Fruit fly (Drosophila melanogaster) whole organism: Measurements from ENCODE around the gene CG13000.

ENCODE experiments used
- Dll ChIP-seq: fragments of >200 bp; optimal IDR thresholded peaks from 2 replicates; lab custom pipeline; 2017
- EcR ChIP-seq, 2 experiments: fragments of >200 bp; optimal IDR thresholded peaks; 2 replicates each; lab custom pipeline; 2017; ENCODE audit warnings: missing biosample characterization in 2 of 2, missing genetic modification characterization in 2 of 2, missing genetic modification reagents in 2 of 2
- pan ChIP-seq: fragments of >200 bp; optimal IDR thresholded peaks from 2 replicates; lab custom pipeline; 2017
- psq ChIP-seq: fragments of >200 bp; optimal IDR thresholded peaks from 2 replicates; lab custom pipeline; 2017
- usp ChIP-seq: fragments of >200 bp; optimal IDR thresholded peaks from 2 replicates; lab custom pipeline; 2017; ENCODE audit warnings: missing biosample characterization, missing genetic modification characterization, mixed read lengths

dm6 chrX:16944049-16944532 is 4.2 kb downstream of the CG13000 start:
- TF ChIP-seq psq (lab: Kevin White, UChicago): no peak
- no peak for TF ChIP-seq usp (GFP tag; lab: Kevin White, UChicago)
- TF ChIP-seq EcR (GFP tag; optimal IDR thresholded peaks at IDR 0.05; lab: Kevin White, UChicago): no peak
- TF ChIP-seq pan (lab: Kevin White, UChicago): no peak
- TF ChIP-seq Dll (lab: Kevin White, UChicago): no peak
